Worm (Caenorhabditis elegans) whole organism, L2 larva: ENCODE data around the gene T09A5.15.

Experiments
- C34F6.9 ChIP-seq: fragments of 150-350 bp; optimal IDR thresholded peaks from 2 replicates; lab custom pipeline; 2014; ENCODE audit warnings: missing biosample characterization, missing genetic modification characterization
- R02D3.7 ChIP-seq: fragments of 150-350 bp; optimal IDR thresholded peaks from 2 replicates; lab custom pipeline; 2014; ENCODE audit warnings: missing biosample characterization, missing genetic modification characterization
- ZK546.5 ChIP-seq: sonication (generic microtip); optimal IDR thresholded peaks from 2 replicates; lab custom pipeline; 2017; ENCODE audit warnings: missing biosample characterization, missing genetic modification characterization
- alr-1 ChIP-seq: fragments of 150-350 bp; optimal IDR thresholded peaks from 2 replicates; lab custom pipeline; 2014; ENCODE audit warnings: missing biosample characterization, missing genetic modification characterization
- aly-2 ChIP-seq: fragments of 150-350 bp; optimal IDR thresholded peaks from 2 replicates; lab custom pipeline; 2014; ENCODE audit warnings: missing biosample characterization, missing genetic modification characterization
- blmp-1 ChIP-seq: sonication (generic microtip); optimal IDR thresholded peaks from 2 replicates; lab custom pipeline; 2017; ENCODE audit warnings: missing genetic modification characterization, mild to moderate bottlenecking, missing compliant biosample characterization, antibody characterized with exemption, moderate library complexity; ENCODE audit not compliant: insufficient read depth
- ceh-82 ChIP-seq: fragments of 150-350 bp; optimal IDR thresholded peaks from 2 replicates; lab custom pipeline; 2014; ENCODE audit warnings: missing biosample characterization, missing genetic modification characterization
- crh-2 ChIP-seq: sonication (generic microtip); optimal IDR thresholded peaks from 2 replicates; lab custom pipeline; 2017; ENCODE audit warnings: missing biosample characterization, missing genetic modification characterization
- dmd-4 ChIP-seq: sonication (generic microtip); optimal IDR thresholded peaks from 2 replicates; lab custom pipeline; 2017; ENCODE audit warnings: missing biosample characterization, missing genetic modification characterization
- elt-1 ChIP-seq: fragments of 150-350 bp; optimal IDR thresholded peaks from 2 replicates; lab custom pipeline; 2014; ENCODE audit warnings: missing biosample characterization, missing genetic modification characterization
- elt-3 ChIP-seq: sonication (generic microtip); optimal IDR thresholded peaks from 2 replicates; lab custom pipeline; 2017; ENCODE audit warnings: missing biosample characterization, missing genetic modification characterization
- fos-1 ChIP-seq: fragments of 150-350 bp; optimal IDR thresholded peaks from 2 replicates; lab custom pipeline; 2014; ENCODE audit warnings: missing biosample characterization, missing genetic modification characterization
- gmeb-1 ChIP-seq: fragments of 150-350 bp; optimal IDR thresholded peaks from 2 replicates; lab custom pipeline; 2014; ENCODE audit warnings: missing biosample characterization, missing genetic modification characterization
- lin-13 ChIP-seq: fragments of 150-350 bp; optimal IDR thresholded peaks from 2 replicates; lab custom pipeline; 2014; ENCODE audit warnings: missing biosample characterization, missing genetic modification reagents, missing genetic modification characterization
- lin-39 ChIP-seq: fragments of 150-350 bp; optimal IDR thresholded peaks from 2 replicates; lab custom pipeline; 2014; ENCODE audit warnings: missing biosample characterization, missing genetic modification reagents, missing genetic modification characterization
- lsy-2 ChIP-seq, 2 experiments: fragments of 150-350 bp in 1 of 2; sonication (generic microtip) in 1 of 2; optimal IDR thresholded peaks; 2 replicates each; lab custom pipeline; 2014 to 2017; ENCODE audit warnings: missing biosample characterization in 2 of 2, missing genetic modification characterization in 2 of 2
- mab-5 ChIP-seq: fragments of 150-350 bp; optimal IDR thresholded peaks from 2 replicates; lab custom pipeline; 2014; ENCODE audit warnings: missing biosample characterization, missing genetic modification characterization
- mdl-1 ChIP-seq, 2 experiments: fragments of 150-350 bp in 1 of 2; sonication (generic microtip) in 1 of 2; optimal IDR thresholded peaks; 2 replicates each; lab custom pipeline; 2017; ENCODE audit warnings: missing biosample characterization in 2 of 2, missing genetic modification characterization in 2 of 2
- nhr-11 ChIP-seq: fragments of 150-350 bp; optimal IDR thresholded peaks from 2 replicates; lab custom pipeline; 2014; ENCODE audit warnings: missing biosample characterization, missing genetic modification characterization
- nhr-129 ChIP-seq: fragments of 150-350 bp; optimal IDR thresholded peaks from 2 replicates; lab custom pipeline; 2014; ENCODE audit warnings: missing biosample characterization, missing genetic modification characterization
- nhr-21 ChIP-seq: fragments of 150-350 bp; optimal IDR thresholded peaks from 2 replicates; lab custom pipeline; 2014; ENCODE audit warnings: missing biosample characterization, missing genetic modification characterization
- nhr-23 ChIP-seq: fragments of 150-350 bp; optimal IDR thresholded peaks from 2 replicates; lab custom pipeline; 2014; ENCODE audit warnings: missing biosample characterization, missing genetic modification reagents, missing genetic modification characterization
- nhr-237 ChIP-seq: fragments of 150-350 bp; optimal IDR thresholded peaks from 2 replicates; lab custom pipeline; 2014; ENCODE audit warnings: missing biosample characterization, missing genetic modification characterization
- nhr-6 ChIP-seq: fragments of 150-350 bp; optimal IDR thresholded peaks from 2 replicates; lab custom pipeline; 2014; ENCODE audit warnings: missing biosample characterization, missing genetic modification characterization
- nhr-77 ChIP-seq: fragments of 150-350 bp; optimal IDR thresholded peaks from 2 replicates; lab custom pipeline; 2014; ENCODE audit warnings: missing biosample characterization, missing genetic modification characterization
- peb-1 ChIP-seq: fragments of 150-350 bp; optimal IDR thresholded peaks from 2 replicates; lab custom pipeline; 2014; ENCODE audit warnings: missing biosample characterization, missing genetic modification characterization
- sem-4 ChIP-seq: fragments of 150-350 bp; optimal IDR thresholded peaks from 2 replicates; lab custom pipeline; 2014; ENCODE audit warnings: missing biosample characterization, missing genetic modification reagents, missing genetic modification characterization
- skn-1 ChIP-seq: sonication (generic microtip); optimal IDR thresholded peaks from 2 replicates; lab custom pipeline; 2017; ENCODE audit warnings: missing biosample characterization, missing genetic modification characterization
- sma-3 ChIP-seq: sonication (generic microtip); optimal IDR thresholded peaks from 2 replicates; lab custom pipeline; 2016; ENCODE audit warnings: missing genetic modification reagents, missing genetic modification characterization, missing compliant biosample characterization
- sma-9 ChIP-seq, 2 experiments: fragments of 150-350 bp in 1 of 2; sonication (generic microtip) in 1 of 2; optimal IDR thresholded peaks; 2 replicates each; lab custom pipeline; 2014 to 2016; ENCODE audit warnings: missing genetic modification characterization in 2 of 2, mild to moderate bottlenecking in 1 of 2, missing biosample characterization in 1 of 2, missing compliant biosample characterization in 1 of 2, missing genetic modification reagents in 1 of 2, moderate library complexity in 1 of 2
- unc-39 ChIP-seq: fragments of 150-350 bp; optimal IDR thresholded peaks from 2 replicates; lab custom pipeline; 2014; ENCODE audit warnings: missing biosample characterization, missing genetic modification characterization
- unc-55 ChIP-seq: fragments of 150-350 bp; sonication (generic microtip); optimal IDR thresholded peaks from 3 replicates; lab custom pipeline; 2014; ENCODE audit warnings: missing biosample characterization, missing genetic modification reagents, missing genetic modification characterization
- unc-62 ChIP-seq: fragments of 150-350 bp; optimal IDR thresholded peaks from 2 replicates; lab custom pipeline; 2014; ENCODE audit warnings: missing biosample characterization, missing genetic modification reagents, missing genetic modification characterization
- zag-1 ChIP-seq: fragments of 150-350 bp; optimal IDR thresholded peaks from 2 replicates; lab custom pipeline; 2014; ENCODE audit warnings: missing biosample characterization, missing genetic modification characterization
- ztf-11 ChIP-seq: sonication (generic microtip); optimal IDR thresholded peaks from 2 replicates; lab custom pipeline; 2017; ENCODE audit warnings: missing biosample characterization, missing genetic modification characterization
- ztf-4 ChIP-seq: fragments of 150-350 bp; optimal IDR thresholded peaks from 2 replicates; lab custom pipeline; 2014; ENCODE audit warnings: missing biosample characterization, missing genetic modification characterization

Gene T09A5.15

ce11 chrII:7860221-7860928 lies 2.6 kb downstream of the T09A5.15 start, which contains the start of gene lin-5:
Gene lin-5 (plus strand): TSS chrII:7860574.
- TF ChIP-seq C34F6.9 (peak; percentile 82), lsy-2 (tag; optimal IDR thresholded peaks at IDR 0.05; lab: Kevin White, UChicago) (peak in 1 of 2 experiments; percentile 79), sma-3 (no peak), unc-55 (GFP tag; lab: Kevin White, UChicago) (peak; percentile 89), zag-1 (tag; lab: Kevin White, UChicago) (no peak), nhr-23 (tag; lab: Kevin White, UChicago) (no peak), unc-39 (tag; lab: Kevin White, UChicago) (no peak), sma-9 (GFP tag; optimal IDR thresholded peaks at IDR 0.05; lab: Kevin White, UChicago) (peak; percentile 41), sma-9 (tag; optimal IDR thresholded peaks at IDR 0.05; lab: Kevin White, UChicago) (no peak), lin-13 (peak; percentile 58), nhr-129 (tag; lab: Kevin White, UChicago) (peak; percentile 74), sem-4 (tag; lab: Kevin White, UChicago) (peak; percentile 4), crh-2 (tag; lab: Kevin White, UChicago) (peak; percentile 69), nhr-21 (tag; lab: Kevin White, UChicago) (no peak), gmeb-1 (peak; percentile 71), elt-1 (tag; lab: Kevin White, UChicago) (no peak), fos-1 (peak; percentile 16)
- TF ChIP-seq, all 48 proteins: peak for 10

- TF ChIP-seq nhr-23 (tag; lab: Kevin White, UChicago), result no peak
- no peak for TF ChIP-seq skn-1
These were observed 5.8 kb downstream of the T09A5.15 start for ce11 chrII:7863480-7864125.

- no peak for TF ChIP-seq ceh-82 (tag; lab: Kevin White, UChicago)
- TF ChIP-seq ztf-4 (tag; lab: Kevin White, UChicago), result no peak
- no peak for TF ChIP-seq blmp-1 (tag; lab: Kevin White, UChicago)
- no peak for TF ChIP-seq unc-62 (GFP tag; lab: Kevin White, UChicago)
- peak; percentile 50 for TF ChIP-seq gmeb-1
- peak; percentile 90 for TF ChIP-seq crh-2 (tag; lab: Kevin White, UChicago)
- TF ChIP-seq nhr-11 (tag; lab: Kevin White, UChicago), result no peak
- no peak for TF ChIP-seq sem-4 (tag; lab: Kevin White, UChicago)
- no peak for TF ChIP-seq peb-1
- TF ChIP-seq unc-55 (GFP tag; lab: Kevin White, UChicago), result peak; percentile 45
- peak; percentile 5 for TF ChIP-seq fos-1
- TF ChIP-seq alr-1 (tag; lab: Kevin White, UChicago), result no peak
- TF ChIP-seq nhr-6, result no peak
- TF ChIP-seq nhr-129 (tag; lab: Kevin White, UChicago), result peak; percentile 59
- TF ChIP-seq mab-5 (tag; lab: Kevin White, UChicago), result no peak
- peak in 1 of 2 experiments; percentile 84 for TF ChIP-seq lsy-2 (tag; optimal IDR thresholded peaks at IDR 0.05; lab: Kevin White, UChicago)
- TF ChIP-seq C34F6.9, result peak; percentile 55
These were observed 6.4 kb downstream of the T09A5.15 start, which contains the start of gene ostb-1 for ce11 chrII:7864207-7864606. Gene ostb-1 (plus strand): TSS chrII:7864507.

ce11 chrII:7864892-7865291 lies 7.1 kb downstream of the T09A5.15 start:
- TF ChIP-seq aly-2 (tag; lab: Kevin White, UChicago) (no peak), crh-2 (tag; lab: Kevin White, UChicago) (no peak), nhr-23 (tag; lab: Kevin White, UChicago) (no peak), sma-3 (no peak), elt-3 (no peak), ZK546.5 (tag; lab: Kevin White, UChicago) (no peak), nhr-237 (tag; lab: Kevin White, UChicago) (no peak), ztf-4 (tag; lab: Kevin White, UChicago) (no peak), dmd-4 (tag; lab: Kevin White, UChicago) (no peak), R02D3.7 (tag; lab: Kevin White, UChicago) (no peak), gmeb-1 (no peak), skn-1 (no peak), zag-1 (tag; lab: Kevin White, UChicago) (no peak), unc-55 (GFP tag; lab: Kevin White, UChicago) (no peak), elt-1 (tag; lab: Kevin White, UChicago) (no peak), mdl-1 (tag; optimal IDR thresholded peaks at IDR 0.05; lab: Kevin White, UChicago) (no peak), lin-39 (no peak), ztf-11 (tag; lab: Kevin White, UChicago) (no peak), nhr-77 (tag; lab: Kevin White, UChicago) (no peak)
